Fruit fly (Drosophila melanogaster) whole organism: ENCODE results near the gene CG18294.
"Not testable (repeated sequence)": the region's sequence is repeated elsewhere in the genome, so short reads cannot be mapped to it uniquely, and the experiment has no call there.

ENCODE experiments used
- CG8478 ChIP-seq: fragments of >200 bp; optimal IDR thresholded peaks from 2 replicates; lab custom pipeline; 2018; ENCODE audit warnings: inconsistent platforms
- Dll ChIP-seq: fragments of >200 bp; optimal IDR thresholded peaks from 2 replicates; lab custom pipeline; 2017
- EcR ChIP-seq, 2 experiments: fragments of >200 bp; optimal IDR thresholded peaks; 2 replicates each; lab custom pipeline; 2017; ENCODE audit warnings: missing biosample characterization in 2 of 2, missing genetic modification characterization in 2 of 2, missing genetic modification reagents in 2 of 2
- pan ChIP-seq: fragments of >200 bp; optimal IDR thresholded peaks from 2 replicates; lab custom pipeline; 2017
- psq ChIP-seq: fragments of >200 bp; optimal IDR thresholded peaks from 2 replicates; lab custom pipeline; 2017
- usp ChIP-seq: fragments of >200 bp; optimal IDR thresholded peaks from 2 replicates; lab custom pipeline; 2017; ENCODE audit warnings: missing biosample characterization, missing genetic modification characterization, mixed read lengths

CG18294 gene

DNA sequence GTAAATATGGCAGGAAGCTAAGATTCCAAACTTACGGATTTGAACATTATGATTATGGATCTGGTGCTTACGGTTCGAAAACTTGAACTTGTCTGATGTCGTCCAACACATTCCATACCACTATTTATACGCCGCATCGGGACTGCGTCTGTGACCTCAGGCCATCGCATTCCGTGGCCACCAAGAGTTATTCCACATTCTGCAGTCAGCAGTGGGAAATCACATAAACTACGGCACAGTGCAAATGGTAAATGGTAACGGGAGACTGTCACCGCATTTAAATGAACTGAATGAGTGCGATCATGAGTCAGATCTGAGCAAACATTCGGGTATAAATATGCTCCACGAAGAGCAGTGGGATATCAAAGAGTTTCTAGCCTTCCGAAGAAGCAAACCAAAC is at the start of gene CG18294, which contains the start of gene CG32213:
TSS of gene CG18294 (minus strand) at position 101 of the 400 bp plus-strand sequence.
TSS of gene CG32213 (plus strand) at position 362 of the 400 bp plus-strand sequence.
- not testable (repeated sequence) for TF ChIP-seq Dll, pan, CG8478

DNA sequence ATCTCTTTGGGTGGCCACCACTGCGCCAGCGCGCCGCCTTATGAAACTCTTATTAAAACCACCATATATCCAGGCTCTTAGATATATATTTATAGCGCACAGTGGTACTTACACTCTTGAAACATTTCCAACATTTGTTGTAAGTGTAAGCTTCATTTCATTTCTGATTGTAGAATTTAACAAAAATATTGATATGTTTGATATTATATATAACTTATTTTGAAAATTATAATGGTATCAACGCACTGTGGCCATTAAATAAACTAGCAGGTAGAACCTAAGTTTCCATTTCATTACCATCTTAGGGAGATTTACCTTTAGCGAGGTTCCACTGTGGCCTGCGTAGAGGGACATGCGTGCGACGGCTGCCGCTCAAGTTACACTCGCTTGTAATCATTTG is 49.3 kb upstream of the CG18294 start:
- no peak for TF ChIP-seq psq (lab: Kevin White, UChicago)
- no peak for TF ChIP-seq EcR (GFP tag; optimal IDR thresholded peaks at IDR 0.05; lab: Kevin White, UChicago)
- TF ChIP-seq usp (GFP tag; lab: Kevin White, UChicago), result no peak
- no peak for TF ChIP-seq pan
- TF ChIP-seq CG8478, result no peak
- no peak for TF ChIP-seq Dll

DNA sequence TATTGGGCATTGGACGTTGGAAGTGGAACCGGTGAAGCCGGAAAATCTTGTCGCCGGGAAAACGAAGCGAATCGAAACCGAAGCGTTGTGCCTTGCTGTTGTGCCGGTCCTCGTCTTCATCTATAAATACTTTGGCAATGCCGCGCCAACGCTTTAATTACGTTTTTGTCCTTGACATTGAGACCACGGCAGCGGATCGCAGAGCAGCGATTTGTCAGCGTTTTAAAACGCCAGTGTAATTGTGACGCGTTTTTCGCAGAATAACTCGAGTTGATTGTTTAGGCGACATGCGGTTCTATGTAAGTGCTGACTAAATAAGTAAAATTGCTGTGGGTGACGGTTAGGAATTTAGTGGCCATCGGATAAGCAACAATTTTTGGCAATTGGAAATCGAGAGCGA is 45.7 kb upstream of the CG18294 start:
- TF ChIP-seq psq (lab: Kevin White, UChicago), result no peak
- no peak for TF ChIP-seq EcR (GFP tag; optimal IDR thresholded peaks at IDR 0.05; lab: Kevin White, UChicago)
- no peak for TF ChIP-seq usp (GFP tag; lab: Kevin White, UChicago)
- no peak for TF ChIP-seq Dll
- TF ChIP-seq pan, result no peak
- TF ChIP-seq CG8478, result no peak

DNA sequence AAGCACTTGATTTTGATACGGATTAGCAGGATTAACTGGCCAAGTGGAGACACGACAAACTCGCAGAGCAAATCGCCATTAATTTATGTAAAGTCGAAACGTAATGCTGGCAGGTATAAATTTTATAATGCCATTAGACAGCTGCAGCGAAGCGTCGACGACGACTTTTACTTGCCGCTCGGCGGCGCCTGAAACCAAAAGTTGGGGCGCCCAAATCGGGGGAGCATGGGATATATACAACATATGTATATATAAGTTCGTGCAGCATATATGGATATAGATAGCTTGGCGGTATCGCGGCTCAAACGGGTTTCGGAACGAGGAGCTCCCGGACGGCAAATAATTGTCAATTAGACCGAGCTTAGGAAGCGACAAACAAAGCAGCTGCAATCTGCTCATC is 45.3 kb upstream of the CG18294 start, which contains the start of gene Cpr76Bc:
TSS of gene Cpr76Bc (plus strand) at position 301 of the 400 bp plus-strand sequence.
- TF ChIP-seq Dll, result no peak
- no peak for TF ChIP-seq usp (GFP tag; lab: Kevin White, UChicago)
- no peak for TF ChIP-seq psq (lab: Kevin White, UChicago)
- no peak for TF ChIP-seq CG8478
- TF ChIP-seq EcR (GFP tag; optimal IDR thresholded peaks at IDR 0.05; lab: Kevin White, UChicago), result no peak
- TF ChIP-seq pan, result no peak

DNA sequence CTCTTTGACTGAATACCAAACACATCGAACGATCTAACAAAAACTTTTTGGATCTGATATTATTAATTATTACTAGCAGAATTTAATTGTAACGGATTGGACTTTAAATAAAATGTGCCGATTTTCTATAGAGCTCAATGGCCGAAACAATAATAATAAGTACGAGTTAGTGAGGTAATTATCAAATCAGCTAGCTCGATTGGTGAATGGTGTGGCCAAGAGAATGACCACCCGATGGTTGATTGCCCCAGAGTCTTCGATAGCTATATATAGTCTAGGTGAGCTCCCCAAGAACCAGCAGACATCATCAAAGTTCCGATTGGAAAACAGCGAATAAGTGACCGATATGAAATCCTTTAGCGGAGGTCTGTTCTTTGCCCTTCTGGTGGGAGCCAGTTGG is 44.0 kb upstream of the CG18294 start, which contains the start of gene Cpr76Bb:
TSS of gene Cpr76Bb (plus strand) at position 301 of the 400 bp plus-strand sequence.
- no peak for TF ChIP-seq CG8478

DNA sequence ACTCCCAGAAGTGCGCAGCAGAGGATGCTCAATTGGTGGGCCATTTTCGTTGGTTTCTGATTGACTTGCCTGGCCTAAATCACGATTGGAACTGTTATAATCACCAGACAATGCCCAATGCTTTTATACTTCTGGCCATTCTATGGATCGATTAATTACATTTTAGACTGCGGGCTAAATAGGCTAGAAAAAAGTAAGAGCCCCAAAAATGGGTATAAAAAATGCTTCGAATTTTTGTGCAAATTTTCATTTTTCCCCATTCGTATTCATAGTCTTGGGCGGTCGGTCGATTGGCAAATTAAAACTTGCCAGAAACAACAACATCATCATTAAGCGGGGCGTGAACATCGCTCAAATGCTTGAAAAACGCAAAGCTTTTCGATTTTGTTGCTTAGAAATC is 42.9 kb upstream of the CG18294 start, which contains the start of gene Cpr76Ba:
TSS of gene Cpr76Ba (minus strand) at position 101 of the 400 bp plus-strand sequence.
- no peak for TF ChIP-seq EcR (GFP tag; optimal IDR thresholded peaks at IDR 0.05; lab: Kevin White, UChicago)
- no peak for TF ChIP-seq CG8478
- TF ChIP-seq usp (GFP tag; lab: Kevin White, UChicago), result no peak
- TF ChIP-seq Dll, result no peak
- TF ChIP-seq pan, result no peak
- no peak for TF ChIP-seq psq (lab: Kevin White, UChicago)

DNA sequence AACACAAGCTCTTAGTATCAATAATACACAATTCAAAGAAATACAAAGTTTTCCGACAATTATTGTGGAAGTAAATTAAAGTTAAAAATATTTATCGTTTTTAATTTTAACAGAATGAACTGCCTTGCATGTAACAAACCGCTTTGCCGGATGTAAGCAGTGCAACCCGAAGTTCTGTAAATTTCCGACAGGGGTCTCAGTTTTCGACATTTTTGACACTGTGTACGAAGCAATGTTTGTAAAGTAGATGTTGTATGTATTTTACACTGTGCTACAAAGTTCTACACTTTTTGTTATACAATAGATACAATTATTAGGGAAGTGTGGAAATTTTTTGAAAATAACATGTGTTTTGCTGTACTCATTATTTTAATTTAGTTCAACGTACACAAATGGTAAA is 41.2 kb upstream of the CG18294 start:
- no peak for TF ChIP-seq Dll

DNA sequence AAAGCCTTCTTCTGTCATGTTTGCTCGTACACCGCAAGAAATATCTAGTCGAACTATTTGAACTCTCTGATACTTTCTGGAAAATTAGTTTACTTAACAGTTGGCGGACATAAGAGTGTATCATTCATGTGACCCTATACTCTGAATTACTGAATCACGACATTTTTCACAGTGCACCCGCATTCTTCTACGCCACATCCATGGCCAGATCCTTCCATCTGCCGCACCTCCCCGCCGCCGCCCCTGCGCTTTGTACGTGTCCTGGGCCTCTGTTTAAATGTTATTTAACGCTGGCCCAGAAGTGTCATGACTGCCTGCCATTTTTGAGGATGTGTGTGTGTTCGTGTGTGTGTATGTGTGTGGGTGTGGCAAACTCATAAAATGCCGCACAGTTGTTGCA is 37.3 kb upstream of the CG18294 start:
- TF ChIP-seq pan, result no peak
- TF ChIP-seq psq (lab: Kevin White, UChicago), result no peak

DNA sequence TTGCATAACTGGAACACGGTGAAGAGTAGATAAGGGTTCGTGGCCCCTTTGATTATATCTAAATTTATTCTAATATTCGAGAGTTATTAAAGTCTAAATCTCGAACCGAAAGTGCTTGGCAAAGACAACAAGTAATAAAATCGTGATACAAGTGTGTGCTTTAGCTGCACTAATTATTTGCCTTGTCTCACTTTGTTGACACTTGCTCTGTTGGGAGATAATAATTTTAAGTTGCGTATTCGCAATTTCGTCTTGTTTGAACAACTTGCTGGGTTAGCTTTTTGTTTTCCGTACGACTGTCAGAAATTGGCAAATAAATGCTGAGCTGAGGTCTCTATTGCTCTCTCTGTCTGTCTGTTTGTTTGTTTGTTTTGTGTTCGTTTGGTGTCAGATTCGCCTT is 29.3 kb upstream of the CG18294 start:
- no peak for TF ChIP-seq Dll
- no peak for TF ChIP-seq CG8478

- TF ChIP-seq CG8478 (no peak), EcR (GFP tag; optimal IDR thresholded peaks at IDR 0.05; lab: Kevin White, UChicago) (no peak), Dll (no peak), usp (GFP tag; lab: Kevin White, UChicago) (no peak), psq (lab: Kevin White, UChicago) (no peak), pan (no peak)
Measured at dm6 chr3L:19503770-19504169, 28.4 kb upstream of the CG18294 start, which contains the start of gene CG9452. CG9452 (minus strand) TSS chr3L:19503870.

- no peak for TF ChIP-seq pan
- no peak for TF ChIP-seq Dll
- TF ChIP-seq usp (GFP tag; lab: Kevin White, UChicago), result no peak
- no peak for TF ChIP-seq CG8478
- no peak for TF ChIP-seq psq (lab: Kevin White, UChicago)
- TF ChIP-seq EcR (GFP tag; optimal IDR thresholded peaks at IDR 0.05; lab: Kevin White, UChicago), result no peak
Measured at dm6 chr3L:19500698-19501097, 25.3 kb upstream of the CG18294 start, which contains the start of gene CG9451. CG9451 (minus strand) TSS chr3L:19500798.

- TF ChIP-seq Dll (no peak), usp (GFP tag; lab: Kevin White, UChicago) (no peak), pan (no peak), psq (lab: Kevin White, UChicago) (no peak), CG8478 (no peak), EcR (GFP tag; optimal IDR thresholded peaks at IDR 0.05; lab: Kevin White, UChicago) (no peak)
Measured at dm6 chr3L:19499334-19499733, 24.0 kb upstream of the CG18294 start.

- no peak for TF ChIP-seq psq (lab: Kevin White, UChicago)
- no peak for TF ChIP-seq EcR (GFP tag; optimal IDR thresholded peaks at IDR 0.05; lab: Kevin White, UChicago)
- no peak for TF ChIP-seq Dll
- no peak for TF ChIP-seq pan
- TF ChIP-seq CG8478, result no peak
- no peak for TF ChIP-seq usp (GFP tag; lab: Kevin White, UChicago)
Measured at dm6 chr3L:19497623-19498022, 22.2 kb upstream of the CG18294 start, which contains the start of gene CG9449. CG9449 (minus strand) TSS chr3L:19497723.

- TF ChIP-seq pan, result no peak
- no peak for TF ChIP-seq usp (GFP tag; lab: Kevin White, UChicago)
- TF ChIP-seq psq (lab: Kevin White, UChicago), result no peak
- no peak for TF ChIP-seq Dll
- no peak for TF ChIP-seq EcR (GFP tag; optimal IDR thresholded peaks at IDR 0.05; lab: Kevin White, UChicago)
- no peak for TF ChIP-seq CG8478
Measured at dm6 chr3L:19497135-19497534, 21.8 kb upstream of the CG18294 start.
